Worm (Caenorhabditis elegans) whole organism, young adult: ENCODE data around the gene Y39A3B.1.
A peak's percentile ranks its signal among the peaks of the same experiment; 100 is the strongest.

ENCODE experiments used
- B0035.1 ChIP-seq: sonication (generic microtip); optimal IDR thresholded peaks from 2 replicates; lab custom pipeline; 2016; ENCODE audit warnings: missing genetic modification characterization, mild to moderate bottlenecking, missing compliant biosample characterization, missing genotype, missing genetic modification reagents
- B0261.1 ChIP-seq: sonication (generic microtip); optimal IDR thresholded peaks from 2 replicates; lab custom pipeline; 2016; ENCODE audit warnings: mild to moderate bottlenecking, missing genetic modification characterization, moderate library complexity, missing compliant biosample characterization
- F22D6.2 ChIP-seq: sonication (generic microtip); optimal IDR thresholded peaks from 2 replicates; lab custom pipeline; 2016; ENCODE audit warnings: mild to moderate bottlenecking, missing genetic modification characterization, missing compliant biosample characterization
- F33H1.4 ChIP-seq: fragments of 200-800 bp; sonication (Bioruptor generic); IDR thresholded peaks from 2 replicates; pipeline ENCODE4 v1.3.6; 2022; ENCODE audit warnings: missing genetic modification reagents, missing genetic modification characterization, missing compliant biosample characterization
- F37B4.10 ChIP-seq: fragments of 200-800 bp; sonication (Bioruptor generic); IDR thresholded peaks from 2 replicates; pipeline ENCODE4 v1.3.6; 2022; ENCODE audit warnings: missing genetic modification characterization, missing compliant biosample characterization
- Y79H2A.3 ChIP-seq: fragments of 200-800 bp; sonication (Bioruptor generic); conservative IDR thresholded peaks from 2 replicates; pipeline ENCODE4 v1.3.6; 2022; ENCODE audit warnings: missing genetic modification reagents, missing genetic modification characterization, missing compliant biosample characterization
- ZK185.1 ChIP-seq: sonication (generic microtip); optimal IDR thresholded peaks from 2 replicates; lab custom pipeline; 2016; ENCODE audit warnings: mild to moderate bottlenecking, missing genetic modification characterization, missing compliant biosample characterization; ENCODE audit not compliant: poor library complexity, severe bottlenecking
- ama-1 ChIP-seq, 3 experiments: fragments of 150-350 bp in 1 of 3; sonication (generic microtip) in 2 of 3; optimal IDR thresholded peaks; 2 replicates each; lab custom pipeline; 2014 to 2018; ENCODE audit warnings: missing biosample characterization in 2 of 3, missing genetic modification characterization in 2 of 3, missing genetic modification reagents in 2 of 3
- athp-1 ChIP-seq: sonication (generic microtip); optimal IDR thresholded peaks from 2 replicates; lab custom pipeline; 2017; ENCODE audit warnings: mild to moderate bottlenecking, missing genetic modification characterization, missing compliant biosample characterization
- attf-5 ChIP-seq: fragments of 200-800 bp; sonication (Bioruptor generic); optimal IDR thresholded peaks from 2 replicates; lab custom pipeline; 2018; ENCODE audit warnings: mild to moderate bottlenecking, missing genetic modification characterization, missing compliant biosample characterization
- bed-1 ChIP-seq: fragments of 200-800 bp; sonication (Bioruptor generic); IDR thresholded peaks from 2 replicates; pipeline ENCODE4 v1.3.6; 2022; ENCODE audit warnings: missing genetic modification reagents, missing genetic modification characterization, missing compliant biosample characterization
- ceh-100 ChIP-seq: fragments of 200-800 bp; sonication (Bioruptor generic); IDR thresholded peaks from 2 replicates; pipeline ENCODE4 v1.3.6; 2022; ENCODE audit warnings: missing genetic modification reagents, missing genetic modification characterization, missing compliant biosample characterization
- ceh-58 ChIP-seq: fragments of 200-800 bp; sonication (Bioruptor generic); IDR thresholded peaks from 2 replicates; pipeline ENCODE4 v1.3.6; 2022; ENCODE audit warnings: missing genetic modification characterization, missing compliant biosample characterization
- ceh-91 ChIP-seq: fragments of 200-800 bp; sonication (Bioruptor generic); IDR thresholded peaks from 2 replicates; pipeline ENCODE4 v1.3.6; 2022; ENCODE audit warnings: missing genetic modification reagents, missing genetic modification characterization, missing compliant biosample characterization
- die-1 ChIP-seq: sonication (generic microtip); optimal IDR thresholded peaks from 2 replicates; lab custom pipeline; 2016; ENCODE audit warnings: missing genotype, mild to moderate bottlenecking, missing genetic modification characterization, missing compliant biosample characterization
- dox-1 ChIP-seq: fragments of 200-800 bp; sonication (Bioruptor generic); IDR thresholded peaks from 2 replicates; pipeline ENCODE4 v1.3.6; 2022; ENCODE audit warnings: missing genetic modification reagents, missing genetic modification characterization, missing compliant biosample characterization
- efl-1 ChIP-seq: fragments of 150-350 bp; optimal IDR thresholded peaks from 2 replicates; lab custom pipeline; 2014; ENCODE audit warnings: missing biosample characterization, missing genetic modification reagents, missing genetic modification characterization
- egl-18 ChIP-seq: fragments of 200-800 bp; sonication (Bioruptor generic); IDR thresholded peaks from 2 replicates; pipeline ENCODE4 v1.3.6; 2022; ENCODE audit warnings: missing genetic modification reagents, missing genetic modification characterization, missing compliant biosample characterization
- egrh-3 ChIP-seq: fragments of 200-800 bp; sonication (Bioruptor generic); IDR thresholded peaks from 2 replicates; pipeline ENCODE4 v1.3.6; 2022; ENCODE audit warnings: missing genetic modification reagents, missing genetic modification characterization, missing compliant biosample characterization
- him-1 ChIP-seq: sonication (generic microtip); optimal IDR thresholded peaks from 2 replicates; lab custom pipeline; 2016; ENCODE audit warnings: missing genotype, missing genetic modification reagents, missing genetic modification characterization, missing compliant biosample characterization
- let-607 ChIP-seq, 2 experiments: fragments of 200-800 bp in 1 of 2; sonication (Bioruptor generic) in 1 of 2; sonication (generic microtip) in 1 of 2; optimal IDR thresholded peaks; 2 replicates each; lab custom pipeline; 2016 to 2018; ENCODE audit warnings: mild to moderate bottlenecking in 2 of 2, missing compliant biosample characterization in 2 of 2, missing genetic modification characterization in 2 of 2, moderate library complexity in 2 of 2, missing genotype in 1 of 2
- lin-35 ChIP-seq, 3 experiments: fragments of 150-350 bp in 2 of 3; sonication (generic microtip) in 1 of 3; optimal IDR thresholded peaks; 2 replicates each; lab custom pipeline; 2014 to 2018; ENCODE audit warnings: missing biosample characterization in 3 of 3, missing genetic modification characterization in 3 of 3, missing genetic modification reagents in 3 of 3
- lin-40 ChIP-seq: sonication (generic microtip); optimal IDR thresholded peaks from 2 replicates; lab custom pipeline; 2016; ENCODE audit warnings: missing genetic modification characterization, mild to moderate bottlenecking, missing compliant biosample characterization, missing genotype, missing genetic modification reagents
- lin-54 ChIP-seq: fragments of 200-800 bp; sonication (Bioruptor generic); optimal IDR thresholded peaks from 2 replicates; lab custom pipeline; 2018; ENCODE audit warnings: mild to moderate bottlenecking, missing genetic modification characterization, missing compliant biosample characterization
- madf-6 ChIP-seq: fragments of 200-800 bp; sonication (Bioruptor generic); IDR thresholded peaks from 2 replicates; pipeline ENCODE4 v1.3.6; 2022; ENCODE audit warnings: missing genetic modification reagents, missing genetic modification characterization, missing compliant biosample characterization
- madf-8 ChIP-seq: fragments of 200-800 bp; sonication (Bioruptor generic); conservative IDR thresholded peaks from 2 replicates; pipeline ENCODE4 v1.3.6; 2022; ENCODE audit warnings: missing genetic modification reagents, missing genetic modification characterization, missing compliant biosample characterization
- mcd-1 ChIP-seq: fragments of 200-800 bp; sonication (Bioruptor generic); IDR thresholded peaks from 2 replicates; pipeline ENCODE4 v1.3.6; 2022; ENCODE audit warnings: missing genetic modification reagents, missing genetic modification characterization, missing compliant biosample characterization
- mel-28 ChIP-seq: sonication (generic microtip); optimal IDR thresholded peaks from 2 replicates; lab custom pipeline; 2016; ENCODE audit warnings: borderline replicate concordance, mild to moderate bottlenecking, missing genetic modification characterization, missing compliant biosample characterization
- nfya-1 ChIP-seq: sonication (generic microtip); optimal IDR thresholded peaks from 2 replicates; lab custom pipeline; 2017; ENCODE audit warnings: antibody characterized with exemption, missing compliant biosample characterization, missing genetic modification characterization, borderline replicate concordance; ENCODE audit not compliant: insufficient read depth
- nhr-80 ChIP-seq: sonication (generic microtip); optimal IDR thresholded peaks from 2 replicates; lab custom pipeline; 2016; ENCODE audit warnings: missing genetic modification characterization, missing compliant biosample characterization
- snpc-1.1 ChIP-seq: sonication (generic microtip); optimal IDR thresholded peaks from 2 replicates; lab custom pipeline; 2017; ENCODE audit warnings: missing genetic modification characterization, mild to moderate bottlenecking, missing compliant biosample characterization, antibody characterized with exemption, moderate library complexity, missing genotype, missing genetic modification reagents; ENCODE audit not compliant: insufficient read depth
- sptf-2 ChIP-seq: fragments of 200-800 bp; sonication (Bioruptor generic); optimal IDR thresholded peaks from 2 replicates; lab custom pipeline; 2018; ENCODE audit warnings: mild to moderate bottlenecking, missing genetic modification characterization, missing compliant biosample characterization
- tbp1 ChIP-seq: fragments of 200-800 bp; sonication (Bioruptor generic); optimal IDR thresholded peaks from 2 replicates; lab custom pipeline; 2018; ENCODE audit warnings: mild to moderate bottlenecking, missing genetic modification characterization, missing compliant biosample characterization
- zfh-2 ChIP-seq: fragments of 200-800 bp; sonication (Bioruptor generic); conservative IDR thresholded peaks from 2 replicates; pipeline ENCODE4 v1.3.6; 2022; ENCODE audit warnings: missing genetic modification reagents, missing genetic modification characterization, missing compliant biosample characterization
- ztf-3 ChIP-seq: fragments of 200-800 bp; sonication (Bioruptor generic); optimal IDR thresholded peaks from 2 replicates; lab custom pipeline; 2018; ENCODE audit warnings: mild to moderate bottlenecking, missing genetic modification characterization, missing compliant biosample characterization

The Y39A3B.1 gene

DNA sequence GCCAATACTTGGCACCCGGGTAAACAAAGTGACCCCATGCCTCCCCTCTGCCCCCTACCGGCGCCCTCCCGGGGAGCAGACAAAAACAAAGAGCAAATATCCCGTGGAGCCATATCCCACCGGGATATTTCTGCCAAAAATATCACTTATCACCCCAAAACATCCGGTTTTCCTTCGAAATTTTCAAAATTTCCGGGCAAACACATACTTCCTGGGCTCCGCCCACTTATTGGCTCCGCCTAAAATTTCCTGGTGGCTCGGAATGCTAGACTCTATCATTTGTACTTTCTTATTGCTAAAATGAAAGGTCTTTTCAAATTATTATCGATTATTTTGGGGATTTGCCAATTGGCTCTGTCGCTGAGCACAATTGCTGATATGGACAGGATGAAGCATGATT is at the start of gene Y39A3B.1:
Gene Y39A3B.1 (plus strand): TSS at position 301 of the 400 bp plus-strand sequence.
- no peak for TF ChIP-seq F37B4.10 (GFP tag; lab: Robert Waterston, UW)
- TF ChIP-seq ceh-91 (GFP tag; lab: Robert Waterston, UW): 0 out of 2 replicates have a peak, but pooled peaks have one; percentile 15
- no peak for TF ChIP-seq lin-35 (GFP tag; optimal IDR thresholded peaks at IDR 0.05; lab: Kevin White, UChicago)

DNA sequence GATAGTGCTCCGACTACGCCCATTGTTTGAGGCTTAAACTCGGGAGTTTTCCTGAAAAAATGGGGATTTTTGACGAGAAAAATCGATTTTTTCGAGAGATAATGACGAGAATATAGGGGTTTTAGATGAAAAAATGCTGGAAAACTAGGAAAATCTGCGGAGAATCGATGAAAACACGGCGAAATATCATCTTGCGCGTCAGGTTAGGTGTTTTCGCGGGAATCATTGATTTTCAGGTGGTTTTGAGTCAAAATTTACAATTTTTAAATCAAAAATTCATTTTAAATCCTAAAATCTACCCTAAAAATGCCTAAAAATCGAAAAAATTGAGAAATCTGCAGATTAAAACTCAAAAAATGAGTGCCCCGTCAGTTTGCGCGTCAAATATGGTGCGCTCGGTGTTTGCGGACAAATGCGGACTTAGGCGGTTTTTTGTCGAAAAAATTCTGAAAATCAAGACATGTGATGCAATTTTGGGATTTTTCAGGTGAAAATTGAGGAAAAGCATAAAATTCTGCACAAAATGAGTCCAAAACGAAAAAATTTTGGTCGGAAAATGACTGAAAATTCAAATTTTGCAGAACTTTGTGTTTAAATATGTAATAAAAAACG is 43.8 kb upstream of the Y39A3B.1 start, which contains the start of gene mboa-6:
Gene mboa-6 (minus strand): TSS at position 51 of the 612 bp plus-strand sequence.
- TF ChIP-seq madf-8 (GFP tag; lab: Robert Waterston, UW) (no peak), ceh-100 (GFP tag; lab: Robert Waterston, UW) (no peak), F33H1.4 (GFP tag; lab: Robert Waterston, UW) (no peak), athp-1 (tag; lab: Kevin White, UChicago) (no peak), nfya-1 (no peak), mel-28 (tag; lab: Kevin White, UChicago) (no peak), let-607 (tag; optimal IDR thresholded peaks at IDR 0.05; lab: Kevin White, UChicago) (no peak), lin-40 (tag; lab: Kevin White, UChicago) (no peak), dox-1 (GFP tag; lab: Robert Waterston, UW) (no peak), egrh-3 (GFP tag; lab: Robert Waterston, UW) (no peak), bed-1 (GFP tag; lab: Robert Waterston, UW) (no peak), B0035.1 (no peak), Y79H2A.3 (GFP tag; lab: Robert Waterston, UW) (no peak), F22D6.2 (tag; lab: Kevin White, UChicago) (no peak), ZK185.1 (tag; lab: Kevin White, UChicago) (no peak), die-1 (tag; lab: Kevin White, UChicago) (no peak)

DNA sequence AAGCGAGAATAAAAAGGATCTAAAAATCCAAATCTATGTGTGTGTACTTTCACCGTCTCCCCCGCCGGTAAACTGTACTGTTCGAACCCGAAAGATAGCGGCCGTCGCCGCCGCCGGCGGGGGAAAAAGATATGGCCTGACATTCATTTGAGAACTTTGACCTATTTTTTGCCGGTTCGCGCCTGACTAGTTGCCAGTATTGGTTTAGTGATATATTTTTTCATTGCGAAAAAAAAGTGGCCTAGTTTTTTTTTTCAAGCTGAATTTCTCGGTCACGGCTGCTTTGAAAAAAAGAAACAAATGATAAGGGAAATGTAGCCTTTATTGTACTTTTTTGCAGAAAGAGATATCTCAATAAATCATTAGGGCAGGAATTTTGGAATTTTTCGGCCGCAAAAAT is 43.3 kb upstream of the Y39A3B.1 start:
- TF ChIP-seq efl-1 (GFP tag; lab: Kevin White, UChicago): peak; percentile 72
- peak; percentile 69 for TF ChIP-seq madf-6
- no peak for TF ChIP-seq tbp1 (GFP tag; lab: Kevin White, UChicago)
- no peak for TF ChIP-seq ztf-3
- TF ChIP-seq lin-54 (GFP tag; lab: Kevin White, UChicago): peak; percentile 18
- no peak for TF ChIP-seq sptf-2
- 0 out of 2 replicates have a peak, but pooled peaks have one; percentile 7 for TF ChIP-seq F33H1.4 (GFP tag; lab: Robert Waterston, UW)
- peak; percentile 78 for TF ChIP-seq nhr-80 (tag; lab: Kevin White, UChicago)
- no peak for TF ChIP-seq B0261.1 (tag; lab: Kevin White, UChicago)
- peak; percentile 23; the same call in 1 of the 2 replicates for TF ChIP-seq mcd-1 (GFP tag; lab: Robert Waterston, UW)
- peak; percentile 58; the same call in 1 of the 2 replicates for TF ChIP-seq dox-1 (GFP tag; lab: Robert Waterston, UW)
- peak; percentile 56 for TF ChIP-seq attf-5
- TF ChIP-seq madf-8 (GFP tag; lab: Robert Waterston, UW): 0 out of 2 replicates have a peak, but pooled peaks have one; percentile 13
- no peak for TF ChIP-seq ama-1 (optimal IDR thresholded peaks at IDR 0.05; lab: Kevin White, UChicago)
- TF ChIP-seq ama-1 (GFP tag; optimal IDR thresholded peaks at IDR 0.05; lab: Kevin White, UChicago): no peak
- TF ChIP-seq ceh-58 (GFP tag; lab: Robert Waterston, UW): no peak
- no peak for TF ChIP-seq him-1 (tag; lab: Kevin White, UChicago)

DNA sequence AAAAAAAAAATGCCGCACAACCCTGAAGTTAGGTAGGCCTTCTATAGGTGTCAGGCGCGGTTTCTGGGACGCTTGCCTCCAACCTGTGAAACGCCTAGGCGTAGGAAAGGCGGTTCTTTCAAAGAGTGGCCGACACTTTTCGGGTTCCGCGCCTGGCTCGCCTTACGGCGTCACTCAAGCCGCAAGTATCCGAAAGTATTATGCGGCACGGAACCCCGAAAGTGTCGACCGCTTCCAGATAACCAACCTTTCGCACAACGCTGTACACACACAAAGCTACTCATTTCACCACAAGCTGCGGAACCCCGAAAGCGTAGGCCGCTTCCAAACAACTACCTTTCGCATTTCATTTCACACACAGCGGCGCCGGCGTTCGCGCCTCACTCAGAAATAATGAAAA is 42.7 kb upstream of the Y39A3B.1 start:
- TF ChIP-seq zfh-2 (GFP tag; lab: Robert Waterston, UW) (peak; percentile 53), snpc-1.1 (tag; lab: Kevin White, UChicago) (peak; percentile 40), F37B4.10 (GFP tag; lab: Robert Waterston, UW) (peak; percentile 92; the same call in 1 of the 2 replicates), egl-18 (GFP tag; lab: Robert Waterston, UW) (no peak)
